Worm (Caenorhabditis elegans) whole organism, young adult: Measurements from ENCODE around the gene srh-149.
A peak's percentile ranks its signal among the peaks of the same experiment; 100 is the strongest.
"Not testable (repeated sequence)": the region's sequence is repeated elsewhere in the genome, so short reads cannot be mapped to it uniquely, and the experiment has no call there.

Experiments
- F10E7.11 ChIP-seq: sonication (generic microtip); optimal IDR thresholded peaks from 2 replicates; lab custom pipeline; 2017; ENCODE audit warnings: mild to moderate bottlenecking, missing genetic modification characterization, moderate library complexity, missing compliant biosample characterization
- F22D6.2 ChIP-seq: sonication (generic microtip); optimal IDR thresholded peaks from 2 replicates; lab custom pipeline; 2016; ENCODE audit warnings: mild to moderate bottlenecking, missing genetic modification characterization, missing compliant biosample characterization
- F55B11.4 ChIP-seq: sonication (generic microtip); optimal IDR thresholded peaks from 2 replicates; lab custom pipeline; 2016; ENCODE audit warnings: missing compliant biosample characterization, missing genetic modification characterization, borderline replicate concordance; ENCODE audit not compliant: insufficient read depth
- K11D2.4 ChIP-seq: fragments of 200-800 bp; sonication (Bioruptor generic); IDR thresholded peaks from 2 replicates; pipeline ENCODE4 v1.3.6; 2022; ENCODE audit warnings: missing genetic modification reagents, missing genetic modification characterization, missing compliant biosample characterization
- T26A5.8 ChIP-seq: sonication (generic microtip); optimal IDR thresholded peaks from 2 replicates; lab custom pipeline; 2016; ENCODE audit warnings: missing genetic modification characterization, missing compliant biosample characterization
- Y56A3A.18 ChIP-seq: fragments of 200-800 bp; sonication (Bioruptor generic); IDR thresholded peaks from 2 replicates; pipeline ENCODE4 v1.3.6; 2022; ENCODE audit warnings: missing genetic modification reagents, missing genetic modification characterization, missing compliant biosample characterization
- Y79H2A.3 ChIP-seq: fragments of 200-800 bp; sonication (Bioruptor generic); conservative IDR thresholded peaks from 2 replicates; pipeline ENCODE4 v1.3.6; 2022; ENCODE audit warnings: missing genetic modification reagents, missing genetic modification characterization, missing compliant biosample characterization
- Y95B8A.8 ChIP-seq: fragments of 200-800 bp; sonication (Bioruptor generic); IDR thresholded peaks from 2 replicates; pipeline ENCODE4 v1.3.6; 2022; ENCODE audit warnings: missing genetic modification reagents, missing genetic modification characterization, missing compliant biosample characterization
- ama-1 ChIP-seq, 3 experiments: fragments of 150-350 bp in 1 of 3; sonication (generic microtip) in 2 of 3; optimal IDR thresholded peaks; 2 replicates each; lab custom pipeline; 2014 to 2018; ENCODE audit warnings: missing biosample characterization in 2 of 3, missing genetic modification characterization in 2 of 3, missing genetic modification reagents in 2 of 3
- aptf-3 ChIP-seq: fragments of 200-800 bp; sonication (Bioruptor generic); IDR thresholded peaks from 2 replicates; pipeline ENCODE4 v1.3.6; 2022; ENCODE audit warnings: missing genetic modification characterization, missing compliant biosample characterization
- ccch-3 ChIP-seq: fragments of 200-800 bp; sonication (Bioruptor generic); optimal IDR thresholded peaks from 2 replicates; lab custom pipeline; 2018; ENCODE audit warnings: mild to moderate bottlenecking, missing genetic modification characterization, missing compliant biosample characterization
- ceh-27 ChIP-seq: fragments of 200-800 bp; sonication (Bioruptor generic); optimal IDR thresholded peaks from 2 replicates; lab custom pipeline; 2018; ENCODE audit warnings: mild to moderate bottlenecking, missing genetic modification characterization, moderate library complexity, missing compliant biosample characterization
- ceh-58 ChIP-seq: fragments of 200-800 bp; sonication (Bioruptor generic); IDR thresholded peaks from 2 replicates; pipeline ENCODE4 v1.3.6; 2022; ENCODE audit warnings: missing genetic modification characterization, missing compliant biosample characterization
- ceh-91 ChIP-seq: fragments of 200-800 bp; sonication (Bioruptor generic); IDR thresholded peaks from 2 replicates; pipeline ENCODE4 v1.3.6; 2022; ENCODE audit warnings: missing genetic modification reagents, missing genetic modification characterization, missing compliant biosample characterization
- chd-7 ChIP-seq: sonication (generic microtip); optimal IDR thresholded peaks from 2 replicates; lab custom pipeline; 2016; ENCODE audit warnings: mild to moderate bottlenecking, missing genetic modification characterization, moderate library complexity, missing compliant biosample characterization
- hlh-26 ChIP-seq: fragments of 200-800 bp; sonication (Bioruptor generic); conservative IDR thresholded peaks from 2 replicates; pipeline ENCODE4 v1.3.6; 2022; ENCODE audit warnings: missing genetic modification reagents, missing genetic modification characterization, missing compliant biosample characterization
- hmg-1.2 ChIP-seq: fragments of 200-800 bp; sonication (Bioruptor generic); IDR thresholded peaks from 2 replicates; pipeline ENCODE4 v1.3.6; 2022; ENCODE audit warnings: missing genetic modification reagents, missing genetic modification characterization, missing compliant biosample characterization
- let-607 ChIP-seq, 2 experiments: fragments of 200-800 bp in 1 of 2; sonication (Bioruptor generic) in 1 of 2; sonication (generic microtip) in 1 of 2; optimal IDR thresholded peaks; 2 replicates each; lab custom pipeline; 2016 to 2018; ENCODE audit warnings: mild to moderate bottlenecking in 2 of 2, missing compliant biosample characterization in 2 of 2, missing genetic modification characterization in 2 of 2, moderate library complexity in 2 of 2, missing genotype in 1 of 2
- lsl-1 ChIP-seq: fragments of 200-800 bp; sonication (Bioruptor generic); optimal IDR thresholded peaks from 2 replicates; lab custom pipeline; 2018; ENCODE audit warnings: mild to moderate bottlenecking, missing genetic modification characterization, moderate library complexity, missing compliant biosample characterization
- madf-6 ChIP-seq: fragments of 200-800 bp; sonication (Bioruptor generic); IDR thresholded peaks from 2 replicates; pipeline ENCODE4 v1.3.6; 2022; ENCODE audit warnings: missing genetic modification reagents, missing genetic modification characterization, missing compliant biosample characterization
- mxl-1 ChIP-seq: sonication (generic microtip); optimal IDR thresholded peaks from 2 replicates; lab custom pipeline; 2016; ENCODE audit warnings: missing genetic modification characterization, missing compliant biosample characterization
- nhr-27 ChIP-seq: fragments of 200-800 bp; sonication (Bioruptor generic); optimal IDR thresholded peaks from 2 replicates; lab custom pipeline; 2018; ENCODE audit warnings: mild to moderate bottlenecking, missing genetic modification characterization, moderate library complexity, missing compliant biosample characterization
- pha-4 ChIP-seq: fragments of 150-350 bp; sonication (generic microtip); optimal IDR thresholded peaks from 2 replicates; lab custom pipeline; 2014; ENCODE audit warnings: missing biosample characterization, missing genetic modification reagents, missing genetic modification characterization
- sea-2 ChIP-seq: fragments of 200-800 bp; sonication (Bioruptor generic); IDR thresholded peaks from 2 replicates; pipeline ENCODE4 v1.3.6; 2022; ENCODE audit warnings: missing genetic modification characterization, missing compliant biosample characterization
- snpc-1.3 ChIP-seq: sonication (generic microtip); optimal IDR thresholded peaks from 2 replicates; lab custom pipeline; 2017; ENCODE audit warnings: missing genetic modification characterization, mild to moderate bottlenecking, missing compliant biosample characterization, antibody characterized with exemption, moderate library complexity, missing genotype, missing genetic modification reagents; ENCODE audit not compliant: insufficient read depth
- snpc-4 ChIP-seq, 5 experiments: fragments of 150-350 bp in 1 of 5; sonication (generic microtip) in 4 of 5; optimal IDR thresholded peaks; 2 replicates each; lab custom pipeline; 2014 to 2018; ENCODE audit warnings: missing genetic modification characterization in 5 of 5, missing biosample characterization in 3 of 5, antibody characterized with exemption in 2 of 5, mild to moderate bottlenecking in 2 of 5, missing compliant biosample characterization in 2 of 5, missing genotype in 2 of 5, moderate library complexity in 2 of 5, missing genetic modification reagents in 1 of 5
- sptf-2 ChIP-seq: fragments of 200-800 bp; sonication (Bioruptor generic); optimal IDR thresholded peaks from 2 replicates; lab custom pipeline; 2018; ENCODE audit warnings: mild to moderate bottlenecking, missing genetic modification characterization, missing compliant biosample characterization
- tbp1 ChIP-seq: fragments of 200-800 bp; sonication (Bioruptor generic); optimal IDR thresholded peaks from 2 replicates; lab custom pipeline; 2018; ENCODE audit warnings: mild to moderate bottlenecking, missing genetic modification characterization, missing compliant biosample characterization
- tbx-9 ChIP-seq: sonication (generic microtip); optimal IDR thresholded peaks from 2 replicates; lab custom pipeline; 2016; ENCODE audit warnings: borderline replicate concordance, missing genetic modification characterization, inconsistent platforms, missing compliant biosample characterization
- tlf-1 ChIP-seq: fragments of 200-800 bp; sonication (Bioruptor generic); optimal IDR thresholded peaks from 2 replicates; lab custom pipeline; 2018; ENCODE audit warnings: mild to moderate bottlenecking, missing genetic modification characterization, missing compliant biosample characterization
- unc-130 ChIP-seq: sonication (generic microtip); optimal IDR thresholded peaks from 2 replicates; lab custom pipeline; 2016; ENCODE audit warnings: missing genetic modification reagents, missing genetic modification characterization, missing compliant biosample characterization
- xnd-1 ChIP-seq: sonication (generic microtip); optimal IDR thresholded peaks from 2 replicates; lab custom pipeline; 2016; ENCODE audit warnings: missing genotype, missing genetic modification reagents, missing genetic modification characterization, missing compliant biosample characterization

srh-149 gene

ce11 chrV:15815962-15816432 lies 25.0 kb downstream of the srh-149 start, which contains the start of the genes fbxa-69 and F54B8.4:
Gene fbxa-69 (minus strand): TSS chrV:15815971.
Gene F54B8.4 (plus strand): TSS chrV:15816382.
- TF ChIP-seq hmg-1.2 (GFP tag; lab: Robert Waterston, UW) (peak; percentile 24; the same call in 1 of the 2 replicates), unc-130 (GFP tag; lab: Kevin White, UChicago) (no peak), K11D2.4 (GFP tag; lab: Robert Waterston, UW) (no peak), madf-6 (GFP tag; lab: Robert Waterston, UW) (no peak)

DNA sequence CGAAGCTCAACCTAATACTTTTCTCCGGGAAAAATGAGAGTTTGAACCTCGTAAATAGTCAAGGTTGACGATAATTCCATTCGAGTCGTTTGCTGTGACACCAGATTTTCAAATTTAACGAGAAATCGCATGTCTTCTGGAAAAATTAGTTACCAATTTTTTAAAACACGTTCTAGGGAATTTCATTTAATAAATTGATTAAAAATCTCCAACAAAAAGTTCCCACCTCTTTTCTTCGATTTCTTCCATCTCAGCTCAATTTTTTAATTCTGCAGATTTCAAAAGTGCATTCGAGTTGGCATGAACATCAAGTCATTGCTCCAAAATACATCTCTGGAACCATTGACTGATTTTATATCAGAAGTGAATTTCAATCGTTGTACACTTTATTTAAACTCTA lies 29.0 kb downstream of the srh-149 start, which contains the start of gene nhr-282:
Gene nhr-282 (plus strand): TSS at position 301 of the 400 bp plus-strand sequence.
- TF ChIP-seq tbp1 (GFP tag; lab: Kevin White, UChicago); chd-7; F22D6.2 (tag; lab: Kevin White, UChicago): not testable (repeated sequence)
- TF ChIP-seq, all 124 proteins: peak for 0; not testable (repeated sequence) for 124

- TF ChIP-seq T26A5.8 (tag; lab: Kevin White, UChicago) (no peak), unc-130 (GFP tag; lab: Kevin White, UChicago) (no peak), snpc-1.3 (no peak), ceh-91 (GFP tag; lab: Robert Waterston, UW) (no peak), F55B11.4 (tag; lab: Kevin White, UChicago) (no peak), sptf-2 (GFP tag; lab: Kevin White, UChicago) (no peak), lsl-1 (no peak), hlh-26 (GFP tag; lab: Robert Waterston, UW) (no peak), let-607 (tag; optimal IDR thresholded peaks at IDR 0.05; lab: Kevin White, UChicago) (no peak), hmg-1.2 (GFP tag; lab: Robert Waterston, UW) (no peak), ccch-3 (GFP tag; lab: Kevin White, UChicago) (no peak), pha-4 (no peak), ceh-27 (GFP tag; lab: Kevin White, UChicago) (no peak)
These were observed 30.5 kb downstream of the srh-149 start, which contains the start of gene F54B8.1 for ce11 chrV:15810446-15810845. Gene F54B8.1 (plus strand): TSS chrV:15810746.

- TF ChIP-seq tlf-1 (GFP tag; lab: Kevin White, UChicago) (no peak), nhr-27 (tag; lab: Kevin White, UChicago) (no peak), aptf-3 (GFP tag; lab: Robert Waterston, UW) (no peak), ama-1 (optimal IDR thresholded peaks at IDR 0.05; lab: Kevin White, UChicago) (no peak), ama-1 (GFP tag; optimal IDR thresholded peaks at IDR 0.05; lab: Kevin White, UChicago) (no peak), Y79H2A.3 (GFP tag; lab: Robert Waterston, UW) (no peak), sea-2 (GFP tag; lab: Robert Waterston, UW) (no peak), snpc-4 (GFP tag; optimal IDR thresholded peaks at IDR 0.05; lab: Kevin White, UChicago) (no peak), snpc-4 (tag; optimal IDR thresholded peaks at IDR 0.05; lab: Kevin White, UChicago) (no peak), ceh-58 (GFP tag; lab: Robert Waterston, UW) (no peak), F10E7.11 (tag; lab: Kevin White, UChicago) (no peak), snpc-1.3 (no peak), tbx-9 (tag; lab: Kevin White, UChicago) (no peak), Y95B8A.8 (GFP tag; lab: Robert Waterston, UW) (no peak), let-607 (tag; optimal IDR thresholded peaks at IDR 0.05; lab: Kevin White, UChicago) (no peak)
These were observed 31.5 kb downstream of the srh-149 start, which contains the start of gene srsx-36 for ce11 chrV:15809543-15809942. Gene srsx-36 (minus strand): TSS chrV:15809643.

DNA sequence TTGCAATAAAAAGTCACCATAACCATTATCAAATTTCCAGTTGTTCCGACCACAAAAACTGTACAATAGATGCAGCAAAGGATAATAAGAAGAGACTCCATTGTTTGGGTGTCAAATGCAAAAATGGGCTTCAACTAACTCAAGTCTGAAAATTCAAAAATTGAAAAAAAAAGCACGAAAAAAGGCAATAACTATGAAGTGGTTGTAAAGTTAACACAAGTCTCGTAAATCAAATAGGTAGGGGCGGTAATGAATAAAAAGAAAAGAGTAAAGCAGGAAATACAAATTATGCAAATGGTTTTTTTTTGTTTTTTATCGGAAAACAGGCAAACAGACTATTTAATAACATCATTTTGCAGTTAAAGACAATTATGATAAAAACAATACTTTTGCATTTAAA lies 33.6 kb downstream of the srh-149 start, which contains the start of gene srsx-38:
Gene srsx-38 (minus strand): TSS at position 101 of the 400 bp plus-strand sequence.
- not testable (repeated sequence) for TF ChIP-seq mxl-1 (tag; lab: Kevin White, UChicago); Y56A3A.18 (GFP tag; lab: Robert Waterston, UW); xnd-1
